Worm (Caenorhabditis elegans): ENCODE results near the gene Y62E10A.13.

ce11 chrIV:13369120-13369842 lies 29.6 kb downstream of the Y62E10A.13 start, which contains the start of gene agt-1:
- TF ChIP-seq him-1 (tag; optimal IDR thresholded peaks at IDR 0.05) (no peak), W03F9.2 (tag; optimal IDR thresholded peaks at IDR 0.05) (no peak)

Measured in whole organism, L4/young adult.